Worm (Caenorhabditis elegans) whole organism, L1 larva: Measurements from ENCODE around the gene prp-8.

Experiments used
- ama-1 ChIP-seq: fragments of 150-350 bp; optimal IDR thresholded peaks from 2 replicates; lab custom pipeline; 2014
- blmp-1 ChIP-seq: fragments of 150-350 bp; optimal IDR thresholded peaks from 2 replicates; lab custom pipeline; 2014; ENCODE audit warnings: missing biosample characterization, missing genetic modification characterization
- elt-2 ChIP-seq: sonication (generic microtip); optimal IDR thresholded peaks from 2 replicates; lab custom pipeline; 2016; ENCODE audit warnings: missing genetic modification characterization, mild to moderate bottlenecking, inconsistent platforms, missing compliant biosample characterization, missing genetic modification reagents
- lsy-2 ChIP-seq, 2 experiments: fragments of 150-350 bp; optimal IDR thresholded peaks; 2 replicates each; lab custom pipeline; 2014; ENCODE audit warnings: missing biosample characterization in 2 of 2, missing genetic modification characterization in 2 of 2
- nhr-90 ChIP-seq: sonication (generic microtip); optimal IDR thresholded peaks from 2 replicates; lab custom pipeline; 2016; ENCODE audit warnings: mild to moderate bottlenecking, missing genetic modification characterization, missing compliant biosample characterization; ENCODE audit not compliant: poor library complexity
- skn-1 ChIP-seq: fragments of 150-350 bp; optimal IDR thresholded peaks from 2 replicates; lab custom pipeline; 2014; ENCODE audit warnings: missing biosample characterization, missing genetic modification characterization
- snpc-4 ChIP-seq: fragments of 150-350 bp; optimal IDR thresholded peaks from 2 replicates; lab custom pipeline; 2014; ENCODE audit warnings: missing biosample characterization, missing genetic modification characterization
- snu-23 ChIP-seq: sonication (generic microtip); optimal IDR thresholded peaks from 2 replicates; lab custom pipeline; 2016; ENCODE audit warnings: missing genetic modification characterization, missing compliant biosample characterization
- tbx-2 ChIP-seq: sonication (generic microtip); optimal IDR thresholded peaks from 2 replicates; lab custom pipeline; 2016; ENCODE audit warnings: missing genetic modification characterization, missing compliant biosample characterization
- unc-62 ChIP-seq: fragments of 150-350 bp; optimal IDR thresholded peaks from 2 replicates; lab custom pipeline; 2014; ENCODE audit warnings: missing biosample characterization, missing genetic modification reagents, missing genetic modification characterization

DNA sequence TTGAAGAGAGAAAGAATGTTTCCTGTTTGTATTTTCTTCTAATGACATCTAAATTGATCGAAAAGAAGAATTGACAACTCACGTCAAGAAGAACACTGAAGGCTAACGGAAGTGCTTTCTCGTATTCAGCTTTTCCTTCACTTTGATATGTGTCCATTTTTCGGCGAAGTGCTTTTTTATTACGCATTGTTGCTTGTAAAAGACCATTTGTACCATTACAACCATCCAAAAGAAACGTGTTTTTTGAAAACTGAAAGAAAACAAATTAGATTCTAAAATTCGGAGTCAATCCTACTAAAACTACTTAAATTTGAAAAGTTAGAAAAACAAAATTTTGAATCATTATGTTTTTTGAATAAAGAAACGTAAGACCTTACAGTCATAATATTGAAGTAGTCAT lies 34.9 kb downstream of the prp-8 start:
- TF ChIP-seq snpc-4 (tag; lab: Kevin White, UChicago) (no peak), nhr-90 (tag; lab: Kevin White, UChicago) (no peak), snu-23 (no peak), elt-2 (tag; lab: Kevin White, UChicago) (no peak), tbx-2 (tag; lab: Kevin White, UChicago) (no peak), ama-1 (lab: Kevin White, UChicago) (no peak), lsy-2 (tag; optimal IDR thresholded peaks at IDR 0.05; lab: Kevin White, UChicago) (no peak), skn-1 (tag; lab: Kevin White, UChicago) (no peak), unc-62 (no peak), blmp-1 (no peak)
